Worm (Caenorhabditis elegans) whole organism, L3 larva: ENCODE data around the gene spig-8.

ENCODE experiments used
- R02D3.7 ChIP-seq: fragments of 150-350 bp; optimal IDR thresholded peaks from 2 replicates; lab custom pipeline; 2014; ENCODE audit warnings: missing biosample characterization, missing genetic modification characterization
- ZK546.5 ChIP-seq: sonication (generic microtip); optimal IDR thresholded peaks from 2 replicates; lab custom pipeline; 2017; ENCODE audit warnings: missing biosample characterization, missing genetic modification characterization
- aly-2 ChIP-seq: fragments of 150-350 bp; optimal IDR thresholded peaks from 2 replicates; lab custom pipeline; 2014; ENCODE audit warnings: missing biosample characterization, missing genetic modification characterization
- ama-1 ChIP-seq: fragments of 150-350 bp; optimal IDR thresholded peaks from 2 replicates; lab custom pipeline; 2018
- ceh-16 ChIP-seq: sonication (generic microtip); optimal IDR thresholded peaks from 2 replicates; lab custom pipeline; 2017; ENCODE audit warnings: missing biosample characterization, missing genetic modification characterization
- ceh-82 ChIP-seq: fragments of 150-350 bp; optimal IDR thresholded peaks from 2 replicates; lab custom pipeline; 2014; ENCODE audit warnings: missing biosample characterization, missing genetic modification characterization
- egl-27 ChIP-seq: sonication (generic microtip); optimal IDR thresholded peaks from 4 replicates; lab custom pipeline; 2017; ENCODE audit warnings: missing biosample characterization, missing genetic modification reagents, missing genetic modification characterization
- egl-5 ChIP-seq: fragments of 150-350 bp; optimal IDR thresholded peaks from 2 replicates; lab custom pipeline; 2017; ENCODE audit warnings: missing biosample characterization, missing genetic modification reagents, missing genetic modification characterization, inconsistent platforms
- elt-1 ChIP-seq: fragments of 150-350 bp; optimal IDR thresholded peaks from 2 replicates; lab custom pipeline; 2014; ENCODE audit warnings: missing biosample characterization, missing genetic modification characterization
- elt-2 ChIP-seq: sonication (generic microtip); optimal IDR thresholded peaks from 2 replicates; lab custom pipeline; 2016; ENCODE audit warnings: missing genetic modification reagents, mild to moderate bottlenecking, missing genetic modification characterization, missing compliant biosample characterization
- eor-1 ChIP-seq, 2 experiments: fragments of 150-350 bp; optimal IDR thresholded peaks; 2 replicates each; lab custom pipeline; 2014 to 2018; ENCODE audit warnings: missing biosample characterization in 2 of 2, missing genetic modification characterization in 2 of 2
- fkh-10 ChIP-seq: sonication (generic microtip); optimal IDR thresholded peaks from 2 replicates; lab custom pipeline; 2017; ENCODE audit warnings: missing biosample characterization, missing genetic modification reagents, missing genetic modification characterization
- fos-1 ChIP-seq: fragments of 150-350 bp; optimal IDR thresholded peaks from 2 replicates; lab custom pipeline; 2014; ENCODE audit warnings: missing biosample characterization, missing genetic modification characterization
- hmg-11 ChIP-seq: sonication (generic microtip); optimal IDR thresholded peaks from 2 replicates; lab custom pipeline; 2016; ENCODE audit warnings: missing genetic modification characterization, missing compliant biosample characterization
- lin-15B ChIP-seq: fragments of 150-350 bp; optimal IDR thresholded peaks from 2 replicates; lab custom pipeline; 2014; ENCODE audit warnings: missing biosample characterization, missing genetic modification characterization
- lin-39 ChIP-seq: fragments of 150-350 bp; optimal IDR thresholded peaks from 2 replicates; lab custom pipeline; 2018; ENCODE audit warnings: missing biosample characterization, missing genetic modification reagents, missing genetic modification characterization
- mdl-1 ChIP-seq: fragments of 150-350 bp; optimal IDR thresholded peaks from 2 replicates; lab custom pipeline; 2014; ENCODE audit warnings: missing biosample characterization, missing genetic modification characterization
- nfya-1 ChIP-seq: sonication (generic microtip); optimal IDR thresholded peaks from 2 replicates; lab custom pipeline; 2017; ENCODE audit warnings: missing genetic modification characterization, mild to moderate bottlenecking, missing compliant biosample characterization, antibody characterized with exemption, moderate library complexity; ENCODE audit not compliant: insufficient read depth
- nhr-11 ChIP-seq: fragments of 150-350 bp; optimal IDR thresholded peaks from 2 replicates; lab custom pipeline; 2014; ENCODE audit warnings: missing biosample characterization, missing genetic modification characterization
- nhr-12 ChIP-seq: fragments of 150-350 bp; optimal IDR thresholded peaks from 2 replicates; lab custom pipeline; 2014; ENCODE audit warnings: missing biosample characterization, missing genetic modification characterization
- nhr-23 ChIP-seq: fragments of 150-350 bp; optimal IDR thresholded peaks from 2 replicates; lab custom pipeline; 2014; ENCODE audit warnings: missing biosample characterization, missing genetic modification reagents, missing genetic modification characterization
- nhr-237 ChIP-seq: fragments of 150-350 bp; optimal IDR thresholded peaks from 2 replicates; lab custom pipeline; 2014; ENCODE audit warnings: missing biosample characterization, missing genetic modification characterization
- nhr-25 ChIP-seq: sonication (generic microtip); optimal IDR thresholded peaks from 2 replicates; lab custom pipeline; 2017; ENCODE audit warnings: missing biosample characterization, missing genetic modification characterization
- nhr-28 ChIP-seq: fragments of 150-350 bp; optimal IDR thresholded peaks from 2 replicates; lab custom pipeline; 2014; ENCODE audit warnings: missing biosample characterization, missing genetic modification characterization
- nhr-67 ChIP-seq: fragments of 150-350 bp; optimal IDR thresholded peaks from 2 replicates; lab custom pipeline; 2014; ENCODE audit warnings: missing biosample characterization, missing genetic modification characterization
- nhr-77 ChIP-seq: fragments of 150-350 bp; optimal IDR thresholded peaks from 2 replicates; lab custom pipeline; 2014; ENCODE audit warnings: missing biosample characterization, missing genetic modification characterization
- pha-4 ChIP-seq: fragments of 150-350 bp; optimal IDR thresholded peaks from 2 replicates; lab custom pipeline; 2014; ENCODE audit warnings: missing biosample characterization, missing genetic modification reagents, missing genetic modification characterization
- pqm-1 ChIP-seq: fragments of 150-350 bp; optimal IDR thresholded peaks from 2 replicates; lab custom pipeline; 2017; ENCODE audit warnings: missing biosample characterization, missing genetic modification characterization, inconsistent platforms
- sea-2 ChIP-seq: fragments of 150-350 bp; sonication (generic microtip); optimal IDR thresholded peaks from 4 replicates; lab custom pipeline; 2014; ENCODE audit warnings: missing biosample characterization, missing genetic modification reagents, missing genetic modification characterization
- skn-1 ChIP-seq: fragments of 150-350 bp; optimal IDR thresholded peaks from 2 replicates; lab custom pipeline; 2014; ENCODE audit warnings: missing biosample characterization, missing genetic modification characterization
- snpc-4 ChIP-seq: fragments of 150-350 bp; optimal IDR thresholded peaks from 2 replicates; lab custom pipeline; 2014; ENCODE audit warnings: missing biosample characterization, missing genetic modification characterization
- tbx-2 ChIP-seq: sonication (generic microtip); optimal IDR thresholded peaks from 2 replicates; lab custom pipeline; 2016; ENCODE audit warnings: mild to moderate bottlenecking, missing genetic modification characterization, missing compliant biosample characterization
- unc-39 ChIP-seq: sonication (generic microtip); optimal IDR thresholded peaks from 4 replicates; lab custom pipeline; 2017; ENCODE audit warnings: missing biosample characterization, missing genetic modification characterization
- zag-1 ChIP-seq: fragments of 150-350 bp; optimal IDR thresholded peaks from 2 replicates; lab custom pipeline; 2014; ENCODE audit warnings: missing biosample characterization, missing genetic modification characterization

The spig-8 gene

DNA sequence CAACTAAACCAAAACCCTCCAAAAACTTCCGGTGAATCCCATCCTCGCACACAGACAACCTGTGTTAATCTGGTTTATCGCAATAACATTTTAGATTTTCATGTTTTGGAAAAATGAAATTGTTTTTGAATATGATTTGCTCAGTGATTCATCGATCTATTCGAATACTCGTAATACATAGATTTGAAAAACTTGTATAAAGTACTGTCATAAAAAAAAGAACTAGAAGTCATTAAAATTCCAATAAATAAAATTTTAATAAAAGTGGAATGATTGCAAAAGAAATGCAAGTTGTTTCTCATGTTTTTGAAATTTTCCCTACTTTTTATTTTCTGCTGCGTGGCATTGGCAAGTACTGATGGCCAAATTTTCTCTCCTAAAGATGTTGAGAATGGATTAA lies at the start of gene spig-8:
TSS of gene spig-8 (plus strand) at position 301 of the 400 bp plus-strand sequence.
- TF ChIP-seq ceh-16 (no peak), egl-5 (tag; lab: Kevin White, UChicago) (no peak), snpc-4 (tag; lab: Kevin White, UChicago) (no peak), nfya-1 (tag; lab: Kevin White, UChicago) (no peak), aly-2 (no peak), eor-1 (tag; optimal IDR thresholded peaks at IDR 0.05; lab: Kevin White, UChicago) (no peak), lin-15B (tag; lab: Kevin White, UChicago) (no peak), R02D3.7 (tag; lab: Kevin White, UChicago) (no peak), mdl-1 (tag; lab: Kevin White, UChicago) (no peak), nhr-28 (tag; lab: Kevin White, UChicago) (no peak), elt-2 (tag; lab: Kevin White, UChicago) (no peak), tbx-2 (no peak), hmg-11 (no peak), fos-1 (no peak), pqm-1 (tag; lab: Kevin White, UChicago) (no peak), nhr-237 (tag; lab: Kevin White, UChicago) (no peak)
- TF ChIP-seq, all 47 proteins: peak for 0

DNA sequence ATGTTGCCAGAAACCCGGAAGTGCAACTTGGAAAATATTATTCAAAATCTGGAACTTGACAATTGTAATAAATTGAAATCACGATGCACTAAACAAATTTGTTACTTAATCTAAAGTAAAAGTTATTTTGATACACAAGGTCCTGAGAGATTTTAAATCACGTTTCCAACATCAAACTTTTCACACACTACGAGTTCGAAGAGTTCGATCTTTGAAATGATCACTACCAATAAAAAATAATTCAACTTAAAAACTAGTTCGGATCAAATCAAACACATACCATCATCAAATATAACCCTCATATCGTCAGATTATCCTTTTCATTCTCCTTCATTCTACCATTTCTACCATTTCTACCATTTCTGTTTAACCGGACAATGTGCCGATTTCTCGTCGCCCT lies 48.7 kb upstream of the spig-8 start, which contains the start of gene spig-10:
TSS of gene spig-10 (plus strand) at position 301 of the 400 bp plus-strand sequence.
- TF ChIP-seq unc-39 (no peak), pha-4 (no peak), mdl-1 (tag; lab: Kevin White, UChicago) (no peak), sea-2 (no peak)

DNA sequence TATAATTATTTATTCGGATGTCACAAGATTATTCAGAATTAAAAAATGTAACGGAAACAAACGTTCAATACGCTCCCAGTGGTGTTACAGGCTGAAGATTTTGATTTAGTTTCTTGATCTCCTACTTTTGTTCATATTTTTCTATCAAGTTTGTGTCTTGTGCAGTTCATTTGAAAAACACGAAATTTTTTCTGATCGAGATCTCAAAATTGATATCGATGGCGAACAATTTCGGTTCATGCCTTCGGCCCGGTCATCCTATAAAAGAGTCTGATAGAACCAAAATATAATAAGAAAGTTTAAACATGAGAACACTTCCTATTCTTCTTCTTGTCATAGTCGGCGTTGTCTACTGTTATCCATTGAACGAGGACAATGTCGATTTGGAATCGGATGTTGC lies 47.4 kb upstream of the spig-8 start, which contains the start of gene drd-10:
TSS of gene drd-10 (plus strand) at position 301 of the 400 bp plus-strand sequence.
- no peak for TF ChIP-seq elt-1 (tag; lab: Kevin White, UChicago)

DNA sequence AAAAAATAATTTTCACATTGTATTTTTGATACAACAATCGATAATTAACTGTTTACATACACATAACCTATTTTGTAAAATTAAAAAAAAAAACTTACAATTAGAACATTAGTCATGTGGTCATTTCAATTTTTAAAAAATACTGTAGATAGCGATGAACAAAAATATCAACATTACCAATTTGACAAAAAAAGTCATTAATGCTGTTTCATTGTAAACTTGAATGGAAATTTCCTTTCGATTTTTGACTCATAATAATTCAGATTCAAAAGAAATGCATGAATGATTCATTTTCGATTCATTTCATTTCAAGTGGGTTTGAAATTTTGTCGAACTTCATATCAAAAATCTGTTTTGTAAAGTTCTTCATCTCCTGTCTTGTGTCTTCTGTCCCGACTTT lies 45.2 kb upstream of the spig-8 start, which contains the start of gene C33G8.2:
TSS of gene C33G8.2 (plus strand) at position 301 of the 400 bp plus-strand sequence.
- no peak for TF ChIP-seq zag-1
- no peak for TF ChIP-seq ceh-82 (tag; lab: Kevin White, UChicago)
- TF ChIP-seq lin-15B (tag; lab: Kevin White, UChicago), result no peak
- TF ChIP-seq ZK546.5 (tag; lab: Kevin White, UChicago), result no peak
- TF ChIP-seq fos-1, result no peak
- TF ChIP-seq aly-2, result no peak

DNA sequence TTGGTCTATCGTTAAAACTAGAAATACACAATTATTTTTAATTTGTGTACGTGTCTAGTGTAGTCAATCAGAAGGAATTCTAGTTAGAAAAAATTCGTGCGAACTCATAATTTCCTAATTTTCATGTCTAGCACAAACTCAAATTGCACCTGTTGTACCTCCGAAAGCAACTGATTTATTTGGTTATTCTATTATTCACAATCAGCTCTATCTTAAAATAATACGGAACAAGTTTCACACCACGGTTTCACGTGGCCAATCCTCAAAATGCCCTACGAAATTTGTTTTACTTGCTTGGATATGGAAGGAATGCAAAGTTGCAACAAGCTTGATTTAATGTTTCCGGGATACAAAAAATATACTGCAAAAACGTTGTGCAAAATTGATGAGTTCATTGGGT lies 42.1 kb upstream of the spig-8 start, which contains the start of gene srw-127:
TSS of gene srw-127 (plus strand) at position 301 of the 400 bp plus-strand sequence.
- TF ChIP-seq nhr-237 (tag; lab: Kevin White, UChicago), result no peak
- TF ChIP-seq skn-1 (tag; lab: Kevin White, UChicago), result no peak
- no peak for TF ChIP-seq tbx-2
- no peak for TF ChIP-seq eor-1 (tag; optimal IDR thresholded peaks at IDR 0.05; lab: Kevin White, UChicago)
- no peak for TF ChIP-seq lin-39 (tag; lab: Kevin White, UChicago)
- no peak for TF ChIP-seq nhr-25
- TF ChIP-seq zag-1, result no peak
- no peak for TF ChIP-seq nhr-23 (tag; lab: Kevin White, UChicago)
- no peak for TF ChIP-seq fos-1
- TF ChIP-seq nhr-67 (tag; lab: Kevin White, UChicago), result no peak
- no peak for TF ChIP-seq pha-4

DNA sequence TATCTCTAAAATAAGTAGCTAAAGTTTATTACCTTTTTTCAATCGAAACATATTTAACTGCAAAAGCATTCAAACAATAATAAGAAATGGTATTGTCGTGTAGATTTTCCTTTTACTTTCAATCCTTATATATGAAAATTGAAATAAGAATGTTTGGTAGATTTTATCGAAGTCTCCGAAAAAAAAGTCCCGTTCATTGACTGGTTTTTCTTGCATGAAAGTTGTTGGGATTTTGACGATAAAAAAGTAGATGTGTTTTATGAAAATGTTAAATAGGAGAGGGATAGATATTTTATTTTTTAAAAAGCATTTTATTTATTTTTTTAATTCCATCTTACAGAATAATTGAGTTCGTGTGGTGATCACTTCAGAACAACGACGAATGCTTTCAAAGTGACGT lies 38.8 kb upstream of the spig-8 start, which contains the start of gene C33G8.13:
TSS of gene C33G8.13 (minus strand) at position 101 of the 400 bp plus-strand sequence.
- TF ChIP-seq zag-1, result no peak
- TF ChIP-seq nhr-12 (tag; lab: Kevin White, UChicago), result no peak
- TF ChIP-seq nhr-11, result no peak
- no peak for TF ChIP-seq fkh-10 (GFP tag; lab: Kevin White, UChicago)
- TF ChIP-seq R02D3.7 (tag; lab: Kevin White, UChicago), result no peak
- no peak for TF ChIP-seq sea-2
- no peak for TF ChIP-seq egl-27 (tag; lab: Kevin White, UChicago)
- TF ChIP-seq nhr-23 (tag; lab: Kevin White, UChicago), result no peak
- TF ChIP-seq nfya-1 (tag; lab: Kevin White, UChicago), result no peak
- TF ChIP-seq snpc-4 (tag; lab: Kevin White, UChicago), result no peak
- no peak for TF ChIP-seq ama-1
- TF ChIP-seq skn-1 (tag; lab: Kevin White, UChicago), result no peak
- no peak for TF ChIP-seq aly-2
- TF ChIP-seq eor-1 (tag; optimal IDR thresholded peaks at IDR 0.05; lab: Kevin White, UChicago), result no peak
- TF ChIP-seq nhr-77 (tag; lab: Kevin White, UChicago), result no peak
- TF ChIP-seq unc-39, result no peak
